Worm (Caenorhabditis elegans): ENCODE data around the gene hira-1.

Gene hira-1

ce11 chrIII:5190671-5191174, at the start of gene hira-1:
Gene hira-1 (plus strand): TSS chrIII:5191124.
- TF ChIP-seq unc-62 (GFP tag; optimal IDR thresholded peaks at IDR 0.05): no peak

DNA sequence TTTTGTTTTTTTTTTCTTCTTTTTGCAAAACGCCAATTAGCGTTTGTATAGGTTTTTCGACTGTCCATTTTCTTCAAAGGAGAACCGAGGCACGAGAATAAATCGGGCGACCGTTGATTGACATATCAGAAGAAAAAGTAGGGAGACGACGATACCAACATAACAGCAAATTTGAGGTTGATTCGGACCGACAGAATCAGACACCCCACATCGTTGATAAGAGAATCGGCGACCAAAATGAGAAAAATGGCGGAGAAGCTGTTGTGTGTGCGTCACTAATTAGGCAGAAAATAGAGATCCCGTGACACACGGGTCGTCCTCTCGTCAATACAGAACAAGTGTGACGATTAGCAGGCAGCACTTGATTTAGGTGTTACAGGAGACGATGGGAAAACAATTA, 49.0 kb upstream of the hira-1 start:
- TF ChIP-seq unc-62 (GFP tag; optimal IDR thresholded peaks at IDR 0.05): no peak

ce11 chrIII:5143520-5143919, 47.4 kb upstream of the hira-1 start:
- TF ChIP-seq unc-62 (GFP tag; optimal IDR thresholded peaks at IDR 0.05): no peak

DNA sequence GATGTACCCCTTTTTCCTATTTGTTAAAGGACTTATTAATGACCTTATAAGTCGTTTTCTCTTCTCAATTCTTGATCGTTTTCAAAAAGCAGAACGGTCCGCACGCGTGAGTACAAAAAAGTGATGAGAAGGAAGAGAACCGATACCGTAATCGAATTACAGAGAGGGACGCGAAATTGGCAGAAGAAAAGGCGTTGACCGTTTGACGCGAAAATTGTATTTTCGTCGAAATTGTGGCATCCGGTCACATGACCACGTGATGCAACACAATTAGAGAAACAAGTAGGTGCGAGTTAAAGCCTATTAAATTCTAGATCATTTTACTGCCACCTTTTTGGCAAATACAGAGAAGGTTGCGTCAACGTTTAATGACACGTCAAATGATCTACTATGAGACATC, 46.8 kb upstream of the hira-1 start:
- TF ChIP-seq unc-62 (GFP tag; optimal IDR thresholded peaks at IDR 0.05): no peak

ce11 chrIII:5145874-5146273, 45.0 kb upstream of the hira-1 start:
- TF ChIP-seq unc-62 (GFP tag; optimal IDR thresholded peaks at IDR 0.05): no peak

DNA sequence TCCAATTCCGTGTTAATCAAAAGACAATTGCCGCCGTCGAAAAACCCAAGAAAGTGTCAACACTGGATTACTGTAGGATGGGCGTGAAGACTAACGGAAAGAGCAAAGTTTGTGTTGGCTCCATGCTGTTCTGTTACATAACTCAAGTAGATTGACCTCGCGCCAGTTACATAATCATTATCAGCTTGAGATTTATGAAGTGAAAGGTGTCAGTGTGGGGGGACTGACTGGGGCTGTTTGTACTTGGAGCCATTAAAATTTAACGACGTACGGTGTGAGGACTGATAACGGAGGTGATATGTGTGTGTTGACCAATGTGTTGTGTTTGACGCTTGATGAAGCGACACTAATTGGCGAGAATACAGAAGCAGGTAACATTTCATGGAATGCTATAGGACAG, 44.2 kb upstream of the hira-1 start:
- TF ChIP-seq unc-62 (GFP tag; optimal IDR thresholded peaks at IDR 0.05): no peak

DNA sequence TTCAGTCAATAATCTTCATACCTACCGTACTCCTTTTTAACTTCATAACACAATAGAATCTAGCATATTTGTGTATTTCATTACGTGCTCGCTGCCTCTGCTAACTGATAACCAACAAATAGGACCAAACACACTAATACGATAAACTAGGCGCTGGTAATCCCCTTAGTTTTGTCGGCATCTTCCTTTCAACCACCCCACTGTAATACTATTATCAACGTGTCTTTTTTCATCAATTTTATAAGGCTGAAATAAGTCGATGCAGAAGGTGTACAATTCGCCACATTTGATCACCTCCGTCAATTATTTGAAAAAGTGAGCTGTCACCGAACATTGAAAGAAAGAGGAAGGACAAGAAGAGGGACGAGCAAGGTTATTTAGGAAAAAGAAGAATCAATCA, 43.5 kb upstream of the hira-1 start:
- TF ChIP-seq unc-62 (GFP tag; optimal IDR thresholded peaks at IDR 0.05): no peak

DNA sequence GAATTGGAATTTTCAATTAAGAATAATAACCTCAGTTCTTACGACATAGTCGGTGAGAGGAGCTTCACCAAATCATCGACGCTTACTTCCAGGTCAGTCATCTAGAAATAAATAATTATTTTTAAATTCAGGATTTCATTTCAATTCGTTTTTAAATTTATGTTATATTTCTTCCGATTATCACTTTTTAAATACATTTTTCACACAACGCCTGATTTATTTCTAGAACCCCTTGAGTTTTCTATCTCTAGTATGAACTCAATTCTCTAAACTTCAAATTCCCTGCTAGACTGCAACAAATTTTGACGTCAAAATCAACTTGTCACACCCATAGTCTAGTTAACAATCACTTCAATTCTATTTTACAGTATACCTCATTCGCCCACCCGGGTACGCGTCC, 41.4 kb upstream of the hira-1 start, which contains the start of gene Y54H5A.2:
Gene Y54H5A.2, minus strand, starts transcription at position 101 of the 400 bp plus-strand sequence.
- TF ChIP-seq unc-62 (GFP tag; optimal IDR thresholded peaks at IDR 0.05): no peak

DNA sequence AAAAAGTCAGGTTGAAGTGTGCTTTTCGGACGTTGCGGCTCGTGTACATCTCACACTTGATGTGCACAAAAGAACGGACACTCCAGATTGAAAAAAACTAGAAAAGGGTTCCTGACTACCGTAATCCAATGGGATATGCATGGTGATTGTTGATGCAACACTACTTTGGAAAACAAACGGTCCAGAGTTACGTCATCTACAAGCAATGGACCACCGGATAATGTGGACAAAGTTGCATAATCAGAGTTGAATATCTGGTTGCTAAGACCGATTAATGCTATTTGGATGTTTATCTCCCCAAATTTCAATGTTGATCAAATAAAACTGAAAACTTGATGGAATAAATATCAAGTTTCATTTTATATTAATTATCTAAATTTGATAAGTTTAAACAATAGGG, 40.9 kb upstream of the hira-1 start:
- TF ChIP-seq unc-62 (GFP tag; optimal IDR thresholded peaks at IDR 0.05): no peak

ce11 chrIII:5150980-5151379, 39.9 kb upstream of the hira-1 start:
- TF ChIP-seq unc-62 (GFP tag; optimal IDR thresholded peaks at IDR 0.05): no peak

DNA sequence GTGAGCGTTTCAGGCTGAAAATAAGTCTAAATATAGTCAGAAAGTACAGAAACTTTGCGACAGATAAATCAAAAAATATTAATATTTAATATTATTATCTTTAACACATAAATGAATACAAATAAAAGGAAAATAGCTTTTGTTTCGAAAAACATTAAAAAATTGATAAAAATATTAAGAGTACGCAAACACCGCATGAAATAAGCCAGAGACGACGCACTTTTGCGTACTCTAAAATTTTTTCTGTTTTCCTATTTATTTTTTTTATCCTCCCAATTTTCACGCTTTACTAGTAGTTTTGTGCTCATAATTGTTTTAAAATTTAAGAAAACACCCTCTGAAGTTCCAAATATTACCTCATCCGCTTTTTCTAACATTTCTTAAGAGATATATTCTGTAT, 37.8 kb upstream of the hira-1 start, which contains the start of the genes rbm-42 and grwd-1:
Gene rbm-42, minus strand, starts transcription at position 93 of the 400 bp plus-strand sequence.
Gene grwd-1, plus strand, starts transcription at position 328 of the 400 bp plus-strand sequence.
- TF ChIP-seq unc-62 (GFP tag; optimal IDR thresholded peaks at IDR 0.05): no peak

DNA sequence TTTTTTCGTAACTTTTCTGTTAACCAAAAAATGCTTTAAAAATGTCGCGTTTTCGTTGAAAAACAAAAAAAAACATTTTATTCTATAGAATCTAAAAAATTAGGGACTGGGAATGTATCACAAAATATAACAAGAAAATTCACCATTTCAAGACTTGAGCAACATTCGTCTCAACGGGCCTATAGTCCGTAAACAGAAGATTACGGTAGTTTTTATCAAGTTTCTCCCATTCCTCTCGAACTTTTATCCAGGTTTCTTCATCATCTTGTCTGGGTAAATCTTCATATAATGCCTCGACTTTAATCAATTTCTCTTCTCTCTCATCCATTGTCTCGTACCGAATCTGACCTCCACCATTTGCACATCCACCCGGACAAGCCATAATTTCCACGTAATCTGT, 35.5 kb upstream of the hira-1 start:
- TF ChIP-seq unc-62 (GFP tag; optimal IDR thresholded peaks at IDR 0.05): no peak

- TF ChIP-seq unc-62 (GFP tag; optimal IDR thresholded peaks at IDR 0.05): no peak
Measured at ce11 chrIII:5158674-5159073, 32.2 kb upstream of the hira-1 start, which contains the start of gene oxy-4. Gene oxy-4 (minus strand): TSS chrIII:5158774.

ce11 chrIII:5159505-5159904, 31.4 kb upstream of the hira-1 start, which contains the start of gene T10F2.5:
Gene T10F2.5 (minus strand): TSS chrIII:5159605.
- TF ChIP-seq unc-62 (GFP tag; optimal IDR thresholded peaks at IDR 0.05): no peak

ce11 chrIII:5160803-5161202, 30.1 kb upstream of the hira-1 start:
- no peak for TF ChIP-seq unc-62 (GFP tag; optimal IDR thresholded peaks at IDR 0.05)

ce11 chrIII:5162820-5163631, 27.9 kb upstream of the hira-1 start, which contains the start of gene gars-1:
Gene gars-1 (minus strand): TSS chrIII:5163627.
- TF ChIP-seq unc-62 (GFP tag; optimal IDR thresholded peaks at IDR 0.05): no peak

DNA sequence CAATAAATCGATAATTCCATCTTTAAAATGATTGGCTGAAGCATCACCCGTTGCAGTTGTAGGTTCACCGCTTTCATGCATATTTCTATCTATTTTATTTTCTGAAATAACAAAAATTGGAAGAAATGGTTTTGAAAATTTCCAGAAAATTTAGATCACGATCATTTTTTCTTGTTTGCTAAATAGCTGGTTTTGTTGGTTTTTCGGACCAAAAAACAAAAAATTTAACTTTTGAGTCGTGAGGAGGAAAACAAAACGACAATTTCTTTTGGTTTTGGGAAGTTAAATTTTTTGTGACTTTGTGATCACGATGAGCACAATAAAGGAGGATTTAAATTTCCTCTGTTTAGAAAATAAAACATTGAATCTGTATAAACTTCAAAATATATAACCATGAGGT, 25.7 kb upstream of the hira-1 start, which contains the start of gene T10F2.2:
Gene T10F2.2, minus strand, starts transcription at position 101 of the 400 bp plus-strand sequence.
- no peak for TF ChIP-seq unc-62 (GFP tag; optimal IDR thresholded peaks at IDR 0.05)

Data from whole organism, dauer.